Fruit fly (Drosophila melanogaster): Measurements from ENCODE around the gene dop.

Gene dop

DNA sequence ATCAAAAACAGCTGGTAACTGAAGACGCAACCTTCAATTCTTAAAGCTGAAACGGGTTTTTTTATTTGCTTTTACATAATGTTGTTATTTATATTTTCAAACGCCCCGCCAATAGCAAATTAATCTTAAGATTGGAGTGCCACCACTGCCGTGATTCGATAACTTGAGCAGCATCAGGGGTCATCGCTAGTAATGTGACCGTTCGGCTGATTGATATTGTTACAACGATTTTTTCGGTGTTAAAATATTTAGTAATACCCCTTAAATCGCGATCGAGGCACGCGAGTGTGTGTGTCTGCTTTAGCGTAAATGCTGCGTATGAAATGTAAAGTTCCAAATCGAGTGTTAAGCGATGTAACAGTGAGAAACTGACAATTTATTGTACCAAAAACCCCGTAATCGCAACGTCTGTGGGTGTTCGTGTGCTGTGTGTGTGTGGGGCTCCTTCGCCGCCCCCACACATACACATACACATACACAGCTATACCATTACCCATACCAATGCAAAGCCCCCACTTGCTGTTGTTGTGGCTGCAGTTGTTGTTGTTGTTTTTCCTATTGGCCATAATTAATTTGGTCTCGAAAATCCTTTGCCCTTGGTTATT is at the start of gene dop:
dop (plus strand) TSS at position 185 of the 605 bp plus-strand sequence.
- no peak for TF ChIP-seq Dip2 (GFP tag; IDR thresholded peaks at IDR 0.05)
- peak; percentile 45 for TF ChIP-seq CG12391 (tag; optimal IDR thresholded peaks at IDR 0.05)
- TF ChIP-seq YL-1 (GFP tag; optimal IDR thresholded peaks at IDR 0.05): peak; percentile 24
- peak; percentile 52; the same call in 2 of the 3 replicates for TF ChIP-seq CG6791 (GFP tag; IDR thresholded peaks at IDR 0.05; ENCODE audit: partially characterized antibody)
- TF ChIP-seq pum (GFP tag; optimal IDR thresholded peaks at IDR 0.05): no peak
- no peak for TF ChIP-seq ash1 (GFP tag; optimal IDR thresholded peaks at IDR 0.05)
- TF ChIP-seq Fer2 (tag; optimal IDR thresholded peaks at IDR 0.05): no peak
- no peak for TF ChIP-seq odd (GFP tag; optimal IDR thresholded peaks at IDR 0.05)
- TF ChIP-seq CG9609 (GFP tag; optimal IDR thresholded peaks at IDR 0.05): no peak
- peak; percentile 89 for TF ChIP-seq Med (GFP tag)
- TF ChIP-seq CG18764 (GFP tag; optimal IDR thresholded peaks at IDR 0.05): peak; percentile 13
- TF ChIP-seq Dip3 (GFP tag; optimal IDR thresholded peaks at IDR 0.05): no peak
- TF ChIP-seq Hsf (GFP tag; optimal IDR thresholded peaks at IDR 0.05): peak; percentile 39
- TF ChIP-seq Atf3 (GFP tag; optimal IDR thresholded peaks at IDR 0.05): no peak
- TF ChIP-seq CG17829 (tag; optimal IDR thresholded peaks at IDR 0.05): no peak
- no peak for TF ChIP-seq Six4 (GFP tag; optimal IDR thresholded peaks at IDR 0.05)
- TF ChIP-seq Fer3 (tag; optimal IDR thresholded peaks at IDR 0.05): no peak
- TF ChIP-seq CkIIα-i1 (GFP tag; IDR thresholded peaks at IDR 0.05): no peak
- peak; percentile 61 for TF ChIP-seq CG14710 (tag; optimal IDR thresholded peaks at IDR 0.05)
- TF ChIP-seq kah (GFP tag; optimal IDR thresholded peaks at IDR 0.05): no peak
- no peak for TF ChIP-seq CG5245 (GFP tag; optimal IDR thresholded peaks at IDR 0.05)
- peak in 1 of 2 experiments; percentile 90 for TF ChIP-seq Pdp1 (GFP tag; optimal IDR thresholded peaks at IDR 0.05)
- TF ChIP-seq Dll (GFP tag; IDR thresholded peaks at IDR 0.05; ENCODE audit: partially characterized antibody): peak; percentile 72
- TF ChIP-seq CG13775 (GFP tag; optimal IDR thresholded peaks at IDR 0.05): peak; percentile 7
- TF ChIP-seq h (optimal IDR thresholded peaks at IDR 0.05): no peak
- no peak for TF ChIP-seq CG8281 (tag; optimal IDR thresholded peaks at IDR 0.05)
- TF ChIP-seq tgo (GFP tag; IDR thresholded peaks at IDR 0.05): no peak
- no peak for TF ChIP-seq NC2α (GFP tag; optimal IDR thresholded peaks at IDR 0.05)
- no peak for TF ChIP-seq Usf (GFP tag; optimal IDR thresholded peaks at IDR 0.05)
- TF ChIP-seq oc (tag; optimal IDR thresholded peaks at IDR 0.05): no peak
- peak; percentile 44 for TF ChIP-seq zfh2 (GFP tag; optimal IDR thresholded peaks at IDR 0.05)
- TF ChIP-seq CG32532 (GFP tag; IDR thresholded peaks at IDR 0.05): peak; percentile 49; the same call in 1 of the 2 replicates
- TF ChIP-seq ERR (GFP tag; optimal IDR thresholded peaks at IDR 0.05): peak; percentile 39
- peak; percentile 35 for TF ChIP-seq CG2120 (GFP tag; optimal IDR thresholded peaks at IDR 0.05)
- peak; percentile 9 for TF ChIP-seq p53 (GFP tag; optimal IDR thresholded peaks at IDR 0.05)
- TF ChIP-seq CG10462 (GFP tag; optimal IDR thresholded peaks at IDR 0.05): no peak
- TF ChIP-seq lola (GFP tag; optimal IDR thresholded peaks at IDR 0.05): no peak
- TF ChIP-seq sob (GFP tag; IDR thresholded peaks at IDR 0.05): no peak
- no peak for TF ChIP-seq CG4730 (GFP tag; IDR thresholded peaks at IDR 0.05)
- TF ChIP-seq jumu (GFP tag; optimal IDR thresholded peaks at IDR 0.05): peak; percentile 26
- TF ChIP-seq CG11456 (GFP tag; IDR thresholded peaks at IDR 0.05): no peak
- peak; percentile 80 for TF ChIP-seq sens (GFP tag)
- peak; percentile 12 for TF ChIP-seq ind (GFP tag; optimal IDR thresholded peaks at IDR 0.05)
- TF ChIP-seq zfh1 (GFP tag; IDR thresholded peaks at IDR 0.05): no peak
- peak; percentile 27 for TF ChIP-seq Sry-β (GFP tag; optimal IDR thresholded peaks at IDR 0.05)
- no peak for TF ChIP-seq ems (GFP tag; optimal IDR thresholded peaks at IDR 0.05)
- TF ChIP-seq CG2202 (tag; optimal IDR thresholded peaks at IDR 0.05): no peak
- no peak for TF ChIP-seq BtbVII (GFP tag; optimal IDR thresholded peaks at IDR 0.05)
- no peak for TF ChIP-seq ara (GFP tag; IDR thresholded peaks at IDR 0.05)
- no peak for TF ChIP-seq lab (GFP tag; optimal IDR thresholded peaks at IDR 0.05)
- peak; percentile 13 to 30 for TF ChIP-seq dpn (GFP tag; optimal IDR thresholded peaks at IDR 0.05)

All from whole organism, embryonic.